Fruit fly (Drosophila melanogaster): ENCODE results near the gene CG13599.

CG13599 gene

dm6 chr3R:23933684-23934575 lies 2.5 kb downstream of the CG13599 start, which contains the start of gene CG5854 (continued):
- TF ChIP-seq Ravus (GFP tag; IDR thresholded peaks at IDR 0.05) = no peak; the same call in 1 of the 2 replicates
- TF ChIP-seq lola (GFP tag; optimal IDR thresholded peaks at IDR 0.05) = peak in 1 of 3 experiments; percentile 79
- TF ChIP-seq CG9609 (GFP tag; optimal IDR thresholded peaks at IDR 0.05) = peak; percentile 61
- TF ChIP-seq CG17361 (GFP tag; IDR thresholded peaks at IDR 0.05) = peak; percentile 73
- TF ChIP-seq bigmax (GFP tag; optimal IDR thresholded peaks at IDR 0.05) = peak; percentile 93
- peak; percentile 70; the same call in 1 of the 3 replicates for TF ChIP-seq CG3726 (GFP tag; IDR thresholded peaks at IDR 0.05)
- TF ChIP-seq bab2 (GFP tag; optimal IDR thresholded peaks at IDR 0.05) = peak; percentile 74
- TF ChIP-seq ttk (GFP tag; IDR thresholded peaks at IDR 0.05) = peak; percentile 49
- peak; percentile 65 for TF ChIP-seq YL-1 (GFP tag; optimal IDR thresholded peaks at IDR 0.05)
- TF ChIP-seq CG7357 (GFP tag; IDR thresholded peaks at IDR 0.05) = 0 out of 3 replicates have a peak, but pooled peaks have one; percentile 34
- TF ChIP-seq ssp (GFP tag; IDR thresholded peaks at IDR 0.05) = peak; percentile 49; the same call in 1 of the 2 replicates
- no peak for TF ChIP-seq CG8765 (GFP tag; IDR thresholded peaks at IDR 0.05)
- TF ChIP-seq ewg (GFP tag; optimal IDR thresholded peaks at IDR 0.05) = peak; percentile 73
- TF ChIP-seq crp (GFP tag; optimal IDR thresholded peaks at IDR 0.05) = no peak
- no peak for TF ChIP-seq CG8478 (optimal IDR thresholded peaks at IDR 0.05)
- peak; percentile 65 for TF ChIP-seq her (GFP tag; optimal IDR thresholded peaks at IDR 0.05)
- TF ChIP-seq Dek (tag; optimal IDR thresholded peaks at IDR 0.05) = peak; percentile 22
- TF ChIP-seq CG3838 (GFP tag; optimal IDR thresholded peaks at IDR 0.05) = peak; percentile 21
- TF ChIP-seq tin (GFP tag; optimal IDR thresholded peaks at IDR 0.05) = peak; percentile 77
- TF ChIP-seq emc (GFP tag; optimal IDR thresholded peaks at IDR 0.05) = no peak
- no peak for TF ChIP-seq usp (GFP tag; optimal IDR thresholded peaks at IDR 0.05)
- peak; percentile 21 for TF ChIP-seq CG2116 (GFP tag; optimal IDR thresholded peaks at IDR 0.05)
- no peak for TF ChIP-seq CrebB (tag; optimal IDR thresholded peaks at IDR 0.05)
- TF ChIP-seq CG8388 (GFP tag; optimal IDR thresholded peaks at IDR 0.05) = peak; percentile 78
- peak; percentile 39 for TF ChIP-seq CG10267 (tag; optimal IDR thresholded peaks at IDR 0.05)
- peak; percentile 6 for TF ChIP-seq p53 (GFP tag; optimal IDR thresholded peaks at IDR 0.05)
- no peak for TF ChIP-seq sc (optimal IDR thresholded peaks at IDR 0.05)
- peak; percentile 62 for TF ChIP-seq sc (GFP tag; optimal IDR thresholded peaks at IDR 0.05)
- peak; percentile 72 for TF ChIP-seq phol (tag; optimal IDR thresholded peaks at IDR 0.05)
- TF ChIP-seq CG15696 (tag; optimal IDR thresholded peaks at IDR 0.05) = peak; percentile 22
- no peak for TF ChIP-seq HLHmδ (GFP tag; optimal IDR thresholded peaks at IDR 0.05)
- TF ChIP-seq CG12769 (tag; optimal IDR thresholded peaks at IDR 0.05) = peak; percentile 78
- TF ChIP-seq NK7.1 (GFP tag; optimal IDR thresholded peaks at IDR 0.05) = peak; percentile 12
- peak; percentile 53 for TF ChIP-seq CG9727 (GFP tag; optimal IDR thresholded peaks at IDR 0.05)
- TF ChIP-seq Adf1 (GFP tag; IDR thresholded peaks at IDR 0.05) = no peak; the same call in 1 of the 2 replicates
- TF ChIP-seq Atf3 (GFP tag; optimal IDR thresholded peaks at IDR 0.05) = peak; percentile 56
- peak; percentile 95 for TF ChIP-seq CG17568 (GFP tag; optimal IDR thresholded peaks at IDR 0.05)
- TF ChIP-seq chm (GFP tag; IDR thresholded peaks at IDR 0.05) = peak; percentile 89
- peak; percentile 73 for TF ChIP-seq org-1 (GFP tag; optimal IDR thresholded peaks at IDR 0.05)
- no peak for TF ChIP-seq CG2199 (GFP tag; IDR thresholded peaks at IDR 0.05)
- TF ChIP-seq ab (GFP tag; optimal IDR thresholded peaks at IDR 0.05) = peak; percentile 16
- TF ChIP-seq Dfd (GFP tag; optimal IDR thresholded peaks at IDR 0.05) = no peak
- TF ChIP-seq CG12942 (GFP tag; optimal IDR thresholded peaks at IDR 0.05) = peak; percentile 50
- peak; percentile 94 for TF ChIP-seq CG3847 (GFP tag; IDR thresholded peaks at IDR 0.05)
- peak; percentile 73 for TF ChIP-seq CG8924 (tag; optimal IDR thresholded peaks at IDR 0.05)
- TF ChIP-seq Sry-δ (GFP tag; optimal IDR thresholded peaks at IDR 0.05) = peak; percentile 48
- peak; percentile 69; the same call in 2 of the 3 replicates for TF ChIP-seq H15 (GFP tag; IDR thresholded peaks at IDR 0.05)
- peak; percentile 53; the same call in 1 of the 2 replicates for TF ChIP-seq E2f1 (GFP tag; IDR thresholded peaks at IDR 0.05)
- peak; percentile 63; the same call in 2 of the 3 replicates for TF ChIP-seq CG34422 (GFP tag; IDR thresholded peaks at IDR 0.05)
